Fruit fly (Drosophila melanogaster) whole organism, embryonic: Measurements from ENCODE around the gene lectin-29Ca.

Experiments
- BEAF-32 ChIP-seq: fragments of 200-800 bp; sonication (Bioruptor generic); optimal IDR thresholded peaks from 3 replicates; lab custom pipeline; 2017; ENCODE audit warnings: missing biosample characterization, missing genetic modification characterization, mild to moderate bottlenecking, moderate library complexity, missing genetic modification reagents
- CG10267 ChIP-seq: fragments of 200-800 bp; sonication (Bioruptor generic); optimal IDR thresholded peaks from 2 replicates; lab custom pipeline; 2018; ENCODE audit warnings: missing biosample characterization, mild to moderate bottlenecking, missing genetic modification characterization, moderate library complexity
- CG10321 ChIP-seq: fragments of 200-800 bp; sonication (Bioruptor generic); IDR thresholded peaks from 2 replicates; pipeline ENCODE4 v1.3.6; 2022; ENCODE audit warnings: missing biosample characterization, missing genetic modification characterization
- CG11398 ChIP-seq: fragments of 200-800 bp; sonication (Bioruptor generic); optimal IDR thresholded peaks from 2 replicates; lab custom pipeline; 2016; ENCODE audit warnings: missing biosample characterization, missing genetic modification characterization
- CG12391 ChIP-seq: fragments of 200-800 bp; sonication (Bioruptor generic); optimal IDR thresholded peaks from 3 replicates; lab custom pipeline; 2018; ENCODE audit warnings: missing biosample characterization, mild to moderate bottlenecking, missing genetic modification characterization, moderate library complexity
- CG14860 ChIP-seq: fragments of 200-800 bp; sonication (Bioruptor generic); IDR thresholded peaks from 3 replicates; pipeline ENCODE4 v1.3.6; 2022; ENCODE audit warnings: missing biosample characterization, missing genetic modification characterization; ENCODE audit not compliant: partially characterized antibody
- CG15479 ChIP-seq: fragments of 200-800 bp; sonication (Bioruptor generic); optimal IDR thresholded peaks from 3 replicates; lab custom pipeline; 2019; ENCODE audit warnings: missing biosample characterization, mild to moderate bottlenecking, missing genetic modification characterization, moderate library complexity
- CG1603 ChIP-seq: fragments of 200-800 bp; sonication (Bioruptor generic); optimal IDR thresholded peaks from 2 replicates; lab custom pipeline; 2019; ENCODE audit warnings: missing biosample characterization, mild to moderate bottlenecking, missing genetic modification characterization, moderate library complexity
- CG1647 ChIP-seq: fragments of 200-800 bp; sonication (Bioruptor generic); optimal IDR thresholded peaks from 3 replicates; lab custom pipeline; 2016; ENCODE audit warnings: missing biosample characterization, missing genetic modification characterization
- CG16863 ChIP-seq: fragments of 200-800 bp; sonication (Bioruptor generic); optimal IDR thresholded peaks from 3 replicates; lab custom pipeline; 2016; ENCODE audit warnings: missing biosample characterization, missing genetic modification characterization
- CG17361 ChIP-seq: fragments of 200-800 bp; sonication (Bioruptor generic); IDR thresholded peaks from 3 replicates; pipeline ENCODE4 v1.3.6; 2022; ENCODE audit warnings: missing biosample characterization, missing genetic modification characterization
- CG2202 ChIP-seq: fragments of 200-800 bp; sonication (Bioruptor generic); optimal IDR thresholded peaks from 2 replicates; lab custom pipeline; 2018; ENCODE audit warnings: missing biosample characterization, mild to moderate bottlenecking, missing genetic modification characterization
- CG30403 ChIP-seq: fragments of 200-800 bp; sonication (Bioruptor generic); optimal IDR thresholded peaks from 3 replicates; lab custom pipeline; 2016; ENCODE audit warnings: missing biosample characterization, missing genetic modification characterization
- CG30431 ChIP-seq: fragments of 200-800 bp; sonication (Bioruptor generic); optimal IDR thresholded peaks from 2 replicates; lab custom pipeline; 2017; ENCODE audit warnings: missing biosample characterization, missing genetic modification characterization
- CG32532 ChIP-seq: fragments of 200-800 bp; sonication (Bioruptor generic); IDR thresholded peaks from 2 replicates; pipeline ENCODE4 v1.3.6; 2022; ENCODE audit warnings: missing biosample characterization, missing genetic modification characterization
- CG3995 ChIP-seq: fragments of 200-800 bp; sonication (Bioruptor generic); optimal IDR thresholded peaks from 3 replicates; lab custom pipeline; 2016; ENCODE audit warnings: missing biosample characterization, missing genetic modification characterization
- CG7357 ChIP-seq: fragments of 200-800 bp; sonication (Bioruptor generic); IDR thresholded peaks from 3 replicates; pipeline ENCODE4 v1.3.6; 2022; ENCODE audit warnings: missing biosample characterization, missing genetic modification characterization
- CG8388 ChIP-seq: fragments of 200-800 bp; sonication (Bioruptor generic); optimal IDR thresholded peaks from 2 replicates; lab custom pipeline; 2019; ENCODE audit warnings: missing biosample characterization, mild to moderate bottlenecking, missing genetic modification characterization, moderate library complexity
- CG9876 ChIP-seq: fragments of 200-800 bp; sonication (Bioruptor generic); optimal IDR thresholded peaks from 2 replicates; lab custom pipeline; 2016; ENCODE audit warnings: missing biosample characterization, missing genetic modification characterization
- Dref ChIP-seq: fragments of 200-800 bp; sonication (Bioruptor generic); IDR thresholded peaks from 2 replicates; pipeline ENCODE4 v1.3.6; 2022; ENCODE audit warnings: missing biosample characterization, missing genetic modification characterization
- Drgx ChIP-seq: fragments of 200-800 bp; sonication (Bioruptor generic); IDR thresholded peaks from 2 replicates; pipeline ENCODE4 v1.3.6; 2022; ENCODE audit warnings: missing biosample characterization, missing genetic modification characterization
- Fer1 ChIP-seq: fragments of 200-800 bp; sonication (Bioruptor generic); optimal IDR thresholded peaks from 2 replicates; lab custom pipeline; 2017; ENCODE audit warnings: missing biosample characterization, mild to moderate bottlenecking, missing genetic modification characterization
- HHEX ChIP-seq: fragments of 200-800 bp; sonication (Bioruptor generic); optimal IDR thresholded peaks from 3 replicates; lab custom pipeline; 2017; ENCODE audit warnings: missing biosample characterization, mild to moderate bottlenecking, missing genetic modification characterization, missing genetic modification reagents
- Hmr ChIP-seq: fragments of 200-800 bp; sonication (Bioruptor generic); optimal IDR thresholded peaks from 3 replicates; lab custom pipeline; 2017; ENCODE audit warnings: mild to moderate bottlenecking, missing biosample characterization, missing genetic modification reagents, missing genetic modification characterization
- Hr3 ChIP-seq: fragments of 200-800 bp; sonication (Bioruptor generic); optimal IDR thresholded peaks from 3 replicates; lab custom pipeline; 2016; ENCODE audit warnings: missing biosample characterization, missing genetic modification characterization
- Hr51 ChIP-seq, 2 experiments: fragments of 200-800 bp; sonication (Bioruptor generic); optimal IDR thresholded peaks; 2 replicates in 1 of 2; 3 replicates in 1 of 2; lab custom pipeline; 2016 to 2018; ENCODE audit warnings: missing biosample characterization in 2 of 2, missing genetic modification characterization in 2 of 2, mild to moderate bottlenecking in 1 of 2, moderate library complexity in 1 of 2
- Hsf ChIP-seq: fragments of 200-800 bp; sonication (Bioruptor generic); optimal IDR thresholded peaks from 3 replicates; lab custom pipeline; 2016; ENCODE audit warnings: missing biosample characterization, missing genetic modification characterization
- Kr ChIP-seq: fragments of 200-800 bp; sonication (Bioruptor generic); optimal IDR thresholded peaks from 2 replicates; lab custom pipeline; 2017; ENCODE audit warnings: missing biosample characterization, mild to moderate bottlenecking, missing genetic modification characterization
- MTF-1 ChIP-seq: fragments of 200-800 bp; sonication (Bioruptor generic); optimal IDR thresholded peaks from 2 replicates; lab custom pipeline; 2018; ENCODE audit warnings: missing biosample characterization, mild to moderate bottlenecking, missing genetic modification characterization, borderline replicate concordance
- NC2α ChIP-seq: fragments of 200-800 bp; sonication (Bioruptor generic); optimal IDR thresholded peaks from 2 replicates; lab custom pipeline; 2016; ENCODE audit warnings: missing biosample characterization, missing genetic modification characterization
- Spps ChIP-seq: fragments of 200-800 bp; sonication (Bioruptor generic); optimal IDR thresholded peaks from 2 replicates; lab custom pipeline; 2018; ENCODE audit warnings: missing biosample characterization, mild to moderate bottlenecking, missing genetic modification characterization
- bab2 ChIP-seq: fragments of 200-800 bp; sonication (Bioruptor generic); optimal IDR thresholded peaks from 2 replicates; lab custom pipeline; 2016; ENCODE audit warnings: missing biosample characterization, missing genetic modification characterization
- caup ChIP-seq: fragments of 200-800 bp; sonication (Bioruptor generic); optimal IDR thresholded peaks from 3 replicates; lab custom pipeline; 2017; ENCODE audit warnings: missing biosample characterization, mild to moderate bottlenecking, missing genetic modification characterization, moderate library complexity; ENCODE audit not compliant: severe bottlenecking
- en ChIP-seq: fragments of 200-800 bp; sonication (Bioruptor generic); optimal IDR thresholded peaks from 2 replicates; lab custom pipeline; 2016; ENCODE audit warnings: missing biosample characterization, missing genetic modification characterization
- fd96Cb ChIP-seq: fragments of 200-800 bp; sonication (Bioruptor generic); optimal IDR thresholded peaks from 2 replicates; lab custom pipeline; 2018; ENCODE audit warnings: missing biosample characterization, mild to moderate bottlenecking, missing genetic modification characterization, moderate library complexity
- gem ChIP-seq: fragments of 200-800 bp; sonication (Bioruptor generic); optimal IDR thresholded peaks from 2 replicates; lab custom pipeline; 2019; ENCODE audit warnings: missing biosample characterization, mild to moderate bottlenecking, missing genetic modification characterization, moderate library complexity
- grau ChIP-seq: fragments of 200-800 bp; optimal IDR thresholded peaks from 3 replicates; lab custom pipeline; 2019; ENCODE audit warnings: missing biosample characterization, mild to moderate bottlenecking, missing genetic modification characterization, moderate library complexity
- jigr1 ChIP-seq: fragments of 200-800 bp; sonication (Bioruptor generic); IDR thresholded peaks from 3 replicates; pipeline ENCODE4 v1.3.6; 2022; ENCODE audit warnings: missing biosample characterization, missing genetic modification characterization
- kay ChIP-seq: fragments of 200-800 bp; sonication (Bioruptor generic); optimal IDR thresholded peaks from 2 replicates; lab custom pipeline; 2016; ENCODE audit warnings: missing biosample characterization, missing genetic modification characterization
- lab ChIP-seq: fragments of 200-800 bp; sonication (Bioruptor generic); optimal IDR thresholded peaks from 3 replicates; lab custom pipeline; 2017; ENCODE audit warnings: missing biosample characterization, missing genetic modification characterization, mild to moderate bottlenecking, moderate library complexity, missing genetic modification reagents
- lov ChIP-seq, 2 experiments: fragments of 200-800 bp in 1 of 2; fragments of >200 bp in 1 of 2; sonication (Bioruptor generic) in 1 of 2; IDR thresholded peaks in 1 of 2; optimal IDR thresholded peaks in 1 of 2; 2 replicates in 1 of 2; 3 replicates in 1 of 2; pipeline versions ENCODE4 v1.3.6 to Lab custom; 2017 to 2022; ENCODE audit warnings: missing biosample characterization in 1 of 2, missing genetic modification characterization in 1 of 2
- luna ChIP-seq: fragments of 200-800 bp; sonication (Bioruptor generic); optimal IDR thresholded peaks from 2 replicates; lab custom pipeline; 2016; ENCODE audit warnings: missing biosample characterization, missing genetic modification characterization
- nerfin-1 ChIP-seq: fragments of 200-800 bp; sonication (Bioruptor generic); optimal IDR thresholded peaks from 3 replicates; lab custom pipeline; 2019; ENCODE audit warnings: missing biosample characterization, mild to moderate bottlenecking, missing genetic modification characterization, moderate library complexity
- nom ChIP-seq: fragments of 200-800 bp; sonication (Bioruptor generic); optimal IDR thresholded peaks from 2 replicates; lab custom pipeline; 2017; ENCODE audit warnings: missing biosample characterization, missing genetic modification characterization, mild to moderate bottlenecking, moderate library complexity, missing genetic modification reagents
- ranshi ChIP-seq: fragments of 200-800 bp; sonication (Bioruptor generic); IDR thresholded peaks from 2 replicates; pipeline ENCODE4 v1.3.6; 2022; ENCODE audit warnings: missing biosample characterization, missing genetic modification characterization
- sna ChIP-seq: fragments of 200-800 bp; sonication (Bioruptor generic); IDR thresholded peaks from 2 replicates; pipeline ENCODE4 v1.3.6; 2022; ENCODE audit warnings: missing biosample characterization, missing genetic modification characterization; ENCODE audit not compliant: partially characterized antibody
- ttk ChIP-seq: fragments of 200-800 bp; sonication (Bioruptor generic); IDR thresholded peaks from 2 replicates; pipeline ENCODE4 v2.1.2; 2022; ENCODE audit warnings: missing biosample characterization, missing genetic modification characterization

The lectin-29Ca gene

DNA sequence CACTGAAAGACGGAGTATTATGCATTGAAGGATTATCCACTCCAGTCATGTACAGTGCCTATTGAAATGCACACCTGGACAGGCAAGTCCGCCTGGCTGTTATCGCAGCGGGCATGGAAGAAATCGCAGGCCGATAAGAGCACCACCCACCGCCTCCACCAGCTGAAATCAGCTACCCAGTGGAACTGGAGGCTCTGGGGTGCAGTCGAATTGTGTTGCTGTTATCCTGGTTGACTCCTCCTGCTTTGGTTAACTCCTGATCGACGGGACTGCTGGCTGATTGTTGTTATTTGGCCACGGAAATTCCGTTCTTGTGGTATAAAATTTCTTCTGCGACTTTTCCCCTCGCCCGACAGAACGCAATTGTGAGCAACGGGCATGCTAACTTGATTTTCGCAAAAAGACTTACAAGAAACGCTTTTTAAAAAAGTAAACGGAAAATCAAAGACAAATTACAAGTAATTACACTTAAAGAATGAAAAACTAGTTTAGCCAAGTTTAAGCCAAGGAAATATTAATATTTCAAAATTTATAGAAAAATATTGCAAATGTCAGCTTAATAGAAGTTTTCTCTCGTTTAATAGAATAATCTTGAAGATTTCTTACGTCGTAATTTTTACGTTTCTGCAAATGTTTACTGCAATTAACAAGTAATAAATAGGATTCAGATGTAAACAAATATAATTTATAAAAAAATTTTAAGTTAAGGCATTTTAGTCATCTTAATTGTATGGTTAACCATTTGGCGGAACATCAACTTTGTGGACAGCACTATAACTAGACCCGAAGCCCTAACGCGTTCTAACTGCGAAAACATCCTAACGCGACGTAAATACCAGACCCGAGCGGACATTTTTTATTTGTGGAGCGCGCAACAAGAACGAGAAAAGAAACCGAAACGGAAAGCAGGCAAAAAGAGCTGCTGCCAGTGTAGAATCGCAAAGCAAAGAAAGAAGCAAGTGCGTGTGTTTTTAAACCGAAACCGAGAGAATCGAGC lies 21.1 kb upstream of the lectin-29Ca start, which contains the start of the genes CG13398 and Akap200 (continued):
- TF ChIP-seq CG30403 (GFP tag; lab: Kevin White, UChicago) (peak; percentile 50), en (GFP tag; lab: Kevin White, UChicago) (no peak), jigr1 (GFP tag; lab: Robert Waterston, UW) (no peak), CG30431 (no peak), gem (tag; lab: Kevin White, UChicago) (no peak), MTF-1 (GFP tag; lab: Kevin White, UChicago) (peak; percentile 14), Dref (GFP tag; lab: Robert Waterston, UW) (0 out of 2 replicates have a peak, but pooled peaks have one; percentile 20), nom (GFP tag; lab: Kevin White, UChicago) (peak; percentile 61), BEAF-32 (GFP tag; lab: Kevin White, UChicago) (peak; percentile 16), caup (GFP tag; lab: Kevin White, UChicago) (peak; percentile 2), kay (GFP tag; lab: Kevin White, UChicago) (no peak), HHEX (GFP tag; lab: Kevin White, UChicago) (peak; percentile 2), CG10267 (tag; lab: Kevin White, UChicago) (peak; percentile 47), CG1603 (peak; percentile 34), Fer1 (GFP tag; lab: Kevin White, UChicago) (no peak), Hr3 (GFP tag; lab: Kevin White, UChicago) (peak; percentile 30), sna (GFP tag; lab: Robert Waterston, UW) (no peak), nerfin-1 (no peak), Hsf (GFP tag; lab: Kevin White, UChicago) (peak; percentile 16), CG3995 (GFP tag; lab: Kevin White, UChicago) (peak; percentile 75), CG2202 (no peak), CG1647 (no peak), CG17361 (GFP tag; lab: Robert Waterston, UW) (peak; percentile 76), Hr51 (GFP tag; optimal IDR thresholded peaks at IDR 0.05; lab: Kevin White, UChicago) (no peak), CG9876 (no peak), Hmr (GFP tag; lab: Kevin White, UChicago) (peak; percentile 3), CG14860 (GFP tag; lab: Robert Waterston, UW) (no peak), CG12391 (peak; percentile 65), CG11398 (GFP tag; lab: Kevin White, UChicago) (peak; percentile 20), fd96Cb (peak; percentile 36), bab2 (no peak), Spps (tag; lab: Kevin White, UChicago) (no peak), CG10321 (GFP tag; lab: Robert Waterston, UW) (no peak), NC2α (GFP tag; lab: Kevin White, UChicago) (no peak), lab (GFP tag; lab: Kevin White, UChicago) (no peak), grau (tag; lab: Kevin White, UChicago) (peak; percentile 30), Kr (GFP tag; lab: Kevin White, UChicago) (peak; percentile 12), CG15479 (GFP tag; lab: Kevin White, UChicago) (peak; percentile 20), CG7357 (no peak), CG16863 (GFP tag; lab: Kevin White, UChicago) (no peak), luna (no peak), CG8388 (no peak), CG32532 (GFP tag; lab: Robert Waterston, UW) (no peak), ranshi (no peak), lov (optimal IDR thresholded peaks at IDR 0.05; lab: Kevin White, UChicago) (no peak), lov (GFP tag; IDR thresholded peaks at IDR 0.05; lab: Robert Waterston, UW) (no peak), Drgx (no peak; the same call in 1 of the 2 replicates), ttk (GFP tag; lab: Robert Waterston, UW) (no peak)
